Worm (Caenorhabditis elegans) whole organism, midembryonic: ENCODE measurements around the gene H05C05.2.
A peak's percentile ranks its signal among the peaks of the same experiment; 100 is the strongest.

Experiments used
- T22C8.4 ChIP-seq: fragments of 200-800 bp; sonication (Bioruptor generic); IDR thresholded peaks from 2 replicates; pipeline ENCODE4 v1.3.6; 2022; ENCODE audit warnings: missing genetic modification characterization, missing compliant biosample characterization
- cog-1 ChIP-seq: sonication (generic microtip); optimal IDR thresholded peaks from 2 replicates; lab custom pipeline; 2016; ENCODE audit warnings: missing genetic modification characterization, missing compliant biosample characterization
- flt-1 ChIP-seq: fragments of 200-800 bp; sonication (Bioruptor generic); IDR thresholded peaks from 2 replicates; pipeline ENCODE4 v1.3.6; 2022; ENCODE audit warnings: missing genetic modification characterization, missing compliant biosample characterization
- klf-2 ChIP-seq: fragments of 200-800 bp; sonication (Bioruptor generic); conservative IDR thresholded peaks from 2 replicates; pipeline ENCODE4 v1.3.6; 2022; ENCODE audit warnings: missing genetic modification reagents, missing genetic modification characterization, missing compliant biosample characterization
- tab-1 ChIP-seq: fragments of 200-800 bp; sonication (Bioruptor generic); IDR thresholded peaks from 2 replicates; pipeline ENCODE4 v1.3.6; 2022; ENCODE audit warnings: missing genetic modification characterization, missing compliant biosample characterization
- ztf-29 ChIP-seq: fragments of 200-800 bp; sonication (Bioruptor generic); IDR thresholded peaks from 2 replicates; pipeline ENCODE4 v1.3.6; 2022; ENCODE audit warnings: missing genetic modification reagents, missing genetic modification characterization, missing compliant biosample characterization

- TF ChIP-seq tab-1 = no peak
- TF ChIP-seq T22C8.4 (GFP tag; lab: Robert Waterston, UW) = no peak
- 0 out of 2 replicates have a peak, but pooled peaks have one; percentile 10 for TF ChIP-seq flt-1 (GFP tag; lab: Robert Waterston, UW)
- TF ChIP-seq cog-1 = no peak
- TF ChIP-seq klf-2 (GFP tag; lab: Robert Waterston, UW) = no peak
- no peak for TF ChIP-seq ztf-29 (GFP tag; lab: Robert Waterston, UW)
These were observed 27.7 kb downstream of the H05C05.2 start for ce11 chrIII:2937780-2938179.
